Worm (Caenorhabditis elegans) whole organism, mixed stage, embryonic: Measurements from ENCODE around the gene gst-4.

ENCODE experiments used
- M03D4.4 ChIP-seq: sonication (generic microtip); optimal IDR thresholded peaks from 2 replicates; lab custom pipeline; 2017; ENCODE audit warnings: mild to moderate bottlenecking, missing genetic modification characterization, missing compliant biosample characterization
- bed-3 ChIP-seq: fragments of 200-800 bp; sonication (Bioruptor generic); optimal IDR thresholded peaks from 3 replicates; lab custom pipeline; 2018; ENCODE audit warnings: mild to moderate bottlenecking, missing genetic modification characterization, moderate library complexity, missing compliant biosample characterization
- ceh-39 ChIP-seq: fragments of 150-350 bp; optimal IDR thresholded peaks from 2 replicates; lab custom pipeline; 2014; ENCODE audit warnings: missing biosample characterization, missing genetic modification characterization
- ceh-43 ChIP-seq: fragments of 200-800 bp; sonication (Bioruptor generic); optimal IDR thresholded peaks from 2 replicates; lab custom pipeline; 2018; ENCODE audit warnings: mild to moderate bottlenecking, missing genetic modification characterization, moderate library complexity, missing compliant biosample characterization
- ceh-83 ChIP-seq: fragments of 200-800 bp; sonication (Bioruptor generic); optimal IDR thresholded peaks from 2 replicates; lab custom pipeline; 2018; ENCODE audit warnings: mild to moderate bottlenecking, missing genetic modification characterization, missing compliant biosample characterization
- cnd-1 ChIP-seq: fragments of 200-800 bp; sonication (Bioruptor generic); optimal IDR thresholded peaks from 2 replicates; lab custom pipeline; 2018; ENCODE audit warnings: mild to moderate bottlenecking, missing genetic modification characterization, missing compliant biosample characterization
- elt-1 ChIP-seq: sonication (generic microtip); optimal IDR thresholded peaks from 2 replicates; lab custom pipeline; 2017; ENCODE audit warnings: missing genetic modification characterization, mild to moderate bottlenecking, missing compliant biosample characterization, antibody characterized with exemption, moderate library complexity, borderline replicate concordance; ENCODE audit not compliant: insufficient read depth
- elt-3 ChIP-seq: fragments of 150-350 bp; optimal IDR thresholded peaks from 2 replicates; lab custom pipeline; 2014; ENCODE audit warnings: missing biosample characterization, missing genetic modification characterization
- flh-1 ChIP-seq: fragments of 200-800 bp; sonication (Bioruptor generic); optimal IDR thresholded peaks from 2 replicates; lab custom pipeline; 2018; ENCODE audit warnings: mild to moderate bottlenecking, missing genetic modification characterization, moderate library complexity, missing compliant biosample characterization
- ham-2 ChIP-seq: fragments of 200-800 bp; sonication (Bioruptor generic); optimal IDR thresholded peaks from 2 replicates; lab custom pipeline; 2018; ENCODE audit warnings: mild to moderate bottlenecking, missing genetic modification characterization, missing compliant biosample characterization
- hlh-1 ChIP-seq: fragments of 150-350 bp; optimal IDR thresholded peaks from 2 replicates; lab custom pipeline; 2014; ENCODE audit warnings: missing biosample characterization, missing genetic modification reagents, missing genetic modification characterization
- lin-13 ChIP-seq: fragments of 150-350 bp; optimal IDR thresholded peaks from 2 replicates; lab custom pipeline; 2014; ENCODE audit warnings: missing biosample characterization, missing genetic modification characterization
- lsy-2 ChIP-seq: fragments of 150-350 bp; optimal IDR thresholded peaks from 2 replicates; lab custom pipeline; 2014; ENCODE audit warnings: missing biosample characterization, missing genetic modification characterization
- mab-5 ChIP-seq: fragments of 150-350 bp; optimal IDR thresholded peaks from 2 replicates; lab custom pipeline; 2014; ENCODE audit warnings: missing biosample characterization, missing genetic modification characterization
- mep-1 ChIP-seq: fragments of 150-350 bp; optimal IDR thresholded peaks from 2 replicates; lab custom pipeline; 2017; ENCODE audit warnings: missing biosample characterization, missing genetic modification reagents, missing genetic modification characterization, inconsistent platforms
- mls-2 ChIP-seq: sonication (generic microtip); optimal IDR thresholded peaks from 2 replicates; lab custom pipeline; 2016; ENCODE audit warnings: mild to moderate bottlenecking, missing genetic modification characterization, moderate library complexity, missing compliant biosample characterization
- nhr-2 ChIP-seq: fragments of 150-350 bp; optimal IDR thresholded peaks from 2 replicates; lab custom pipeline; 2014; ENCODE audit warnings: missing biosample characterization, missing genetic modification characterization
- nhr-237 ChIP-seq: fragments of 150-350 bp; optimal IDR thresholded peaks from 2 replicates; lab custom pipeline; 2014; ENCODE audit warnings: missing biosample characterization, missing genetic modification characterization
- nhr-76 ChIP-seq: sonication (generic microtip); optimal IDR thresholded peaks from 2 replicates; lab custom pipeline; 2017; ENCODE audit warnings: missing biosample characterization, missing genetic modification characterization
- pha-4 ChIP-seq: fragments of 150-350 bp; optimal IDR thresholded peaks from 2 replicates; lab custom pipeline; 2018; ENCODE audit warnings: missing biosample characterization, missing genetic modification reagents, missing genetic modification characterization
- sem-2 ChIP-seq: fragments of 200-800 bp; sonication (Bioruptor generic); optimal IDR thresholded peaks from 2 replicates; lab custom pipeline; 2018; ENCODE audit warnings: mild to moderate bottlenecking, missing genetic modification characterization, missing compliant biosample characterization
- sptf-1 ChIP-seq: sonication (generic microtip); optimal IDR thresholded peaks from 2 replicates; lab custom pipeline; 2017; ENCODE audit warnings: mild to moderate bottlenecking, missing genetic modification characterization, moderate library complexity, missing compliant biosample characterization
- tbx-8 ChIP-seq: fragments of 200-800 bp; sonication (Bioruptor generic); optimal IDR thresholded peaks from 2 replicates; lab custom pipeline; 2018; ENCODE audit warnings: mild to moderate bottlenecking, missing genetic modification characterization, moderate library complexity, missing compliant biosample characterization
- unc-39 ChIP-seq: fragments of 150-350 bp; optimal IDR thresholded peaks from 2 replicates; lab custom pipeline; 2014; ENCODE audit warnings: missing biosample characterization, missing genetic modification characterization
- zip-8 ChIP-seq: fragments of 150-350 bp; optimal IDR thresholded peaks from 2 replicates; lab custom pipeline; 2014; ENCODE audit warnings: missing biosample characterization, missing genetic modification characterization
- ztf-11 ChIP-seq: fragments of 150-350 bp; optimal IDR thresholded peaks from 2 replicates; lab custom pipeline; 2014; ENCODE audit warnings: missing biosample characterization, missing genetic modification characterization

The gst-4 gene

DNA sequence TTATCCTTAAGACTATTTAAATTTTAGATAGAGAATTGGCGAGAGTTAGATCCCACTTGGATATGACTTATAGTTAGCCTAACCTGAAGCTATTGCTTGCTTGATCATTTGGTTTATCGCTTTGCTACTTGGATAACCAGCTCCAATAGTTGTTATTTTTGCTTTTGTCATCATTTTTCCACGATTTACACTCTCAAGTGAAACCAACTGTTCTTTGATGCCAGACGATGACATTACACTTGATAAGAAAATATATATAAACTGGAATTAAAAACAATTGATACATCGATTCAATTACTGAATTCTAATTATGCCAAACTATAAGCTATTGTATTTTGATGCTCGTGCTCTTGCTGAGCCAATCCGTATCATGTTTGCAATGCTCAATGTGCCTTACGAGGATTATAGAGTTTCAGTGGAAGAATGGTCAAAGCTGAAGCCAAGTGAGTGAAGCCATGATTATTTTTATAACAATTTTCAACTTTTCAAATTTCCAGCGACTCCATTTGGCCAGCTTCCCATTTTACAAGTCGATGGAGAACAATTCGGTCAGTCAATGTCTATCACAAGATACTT lies at the start of gene gst-4, which contains the start of the genes gst-2 and dhs-12:
TSS of gene gst-4 (plus strand) at position 296 of the 576 bp plus-strand sequence.
TSS of gene gst-2 (minus strand) at position 132 of the 576 bp plus-strand sequence.
TSS of gene dhs-12 (plus strand) at position 526 of the 576 bp plus-strand sequence.
- TF ChIP-seq elt-1 (tag; lab: Kevin White, UChicago) (no peak), ham-2 (GFP tag; lab: Kevin White, UChicago) (no peak), ceh-39 (tag; lab: Kevin White, UChicago) (no peak), flh-1 (no peak), cnd-1 (no peak), hlh-1 (no peak), sem-2 (no peak), mab-5 (tag; lab: Kevin White, UChicago) (no peak), lin-13 (tag; lab: Kevin White, UChicago) (no peak), bed-3 (GFP tag; lab: Kevin White, UChicago) (no peak)

DNA sequence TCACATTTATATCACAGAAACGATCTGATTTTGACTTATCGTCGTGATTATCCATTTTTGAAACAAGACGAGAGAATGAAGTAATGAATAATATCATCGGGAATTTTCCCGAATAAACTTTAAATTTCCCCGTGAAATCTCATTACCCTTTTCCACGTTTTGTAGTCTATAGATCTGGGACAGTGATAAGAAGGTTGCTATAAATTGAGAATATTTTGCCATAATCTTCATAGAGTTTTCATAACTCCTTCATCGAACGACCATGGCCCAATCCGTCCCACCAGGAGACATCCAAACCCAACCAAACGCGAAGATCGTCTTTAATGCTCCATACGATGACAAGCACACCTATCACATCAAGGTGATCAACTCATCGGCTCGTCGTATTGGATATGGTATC lies 46.9 kb upstream of the gst-4 start, which contains the start of the genes C04G2.5 and msp-36:
TSS of gene C04G2.5 (minus strand) at position 101 of the 400 bp plus-strand sequence.
TSS of gene msp-36 (plus strand) at position 263 of the 400 bp plus-strand sequence.
- TF ChIP-seq ham-2 (GFP tag; lab: Kevin White, UChicago): no peak
- no peak for TF ChIP-seq elt-1 (tag; lab: Kevin White, UChicago)

- TF ChIP-seq nhr-76 (tag; lab: Kevin White, UChicago) (no peak), pha-4 (peak; percentile 1)
Measured at ce11 chrIV:10096881-10097280, 45.1 kb upstream of the gst-4 start, which contains the start of gene dis-3. TSS of gene dis-3 (plus strand) at chrIV:10097202.

- TF ChIP-seq ceh-83 (GFP tag; lab: Kevin White, UChicago) (no peak), unc-39 (tag; lab: Kevin White, UChicago) (no peak), M03D4.4 (tag; lab: Kevin White, UChicago) (no peak), cnd-1 (no peak), nhr-2 (tag; lab: Kevin White, UChicago) (no peak), hlh-1 (no peak), flh-1 (no peak), ceh-39 (tag; lab: Kevin White, UChicago) (no peak), elt-3 (tag; lab: Kevin White, UChicago) (no peak), sptf-1 (tag; lab: Kevin White, UChicago) (no peak), ceh-43 (GFP tag; lab: Kevin White, UChicago) (no peak), mep-1 (no peak), zip-8 (tag; lab: Kevin White, UChicago) (no peak), elt-1 (tag; lab: Kevin White, UChicago) (no peak), lsy-2 (tag; lab: Kevin White, UChicago) (no peak), sem-2 (no peak)
Measured at ce11 chrIV:10110417-10110816, 31.6 kb upstream of the gst-4 start, which contains the start of gene egl-38. TSS of gene egl-38 (minus strand) at chrIV:10110517.

DNA sequence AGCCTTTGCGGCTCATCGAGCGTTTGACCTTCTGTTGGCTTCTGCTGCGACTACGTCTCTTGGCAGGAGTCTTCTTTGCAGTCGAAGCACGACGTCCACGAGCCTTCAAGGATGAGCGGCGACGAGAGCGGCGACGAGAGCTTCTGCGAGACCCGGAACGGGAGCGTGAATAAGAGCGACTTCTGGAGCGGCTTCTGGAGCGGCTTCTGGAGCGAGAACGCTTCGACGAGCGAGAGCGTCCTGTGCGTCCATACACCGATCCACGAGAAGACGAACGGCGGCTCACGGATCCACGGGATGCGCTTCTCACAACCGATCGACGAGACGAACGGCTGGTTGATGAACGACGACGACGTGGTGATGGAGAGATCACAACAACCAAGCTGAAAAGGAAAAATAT lies 31.2 kb upstream of the gst-4 start:
- no peak for TF ChIP-seq sptf-1 (tag; lab: Kevin White, UChicago)
- TF ChIP-seq mls-2 (tag; lab: Kevin White, UChicago): no peak
- TF ChIP-seq nhr-76 (tag; lab: Kevin White, UChicago): no peak
- TF ChIP-seq tbx-8 (GFP tag; lab: Kevin White, UChicago): no peak
- TF ChIP-seq zip-8 (tag; lab: Kevin White, UChicago): no peak
- TF ChIP-seq flh-1: no peak
- TF ChIP-seq cnd-1: no peak
- TF ChIP-seq ceh-39 (tag; lab: Kevin White, UChicago): no peak
- no peak for TF ChIP-seq ceh-83 (GFP tag; lab: Kevin White, UChicago)
- no peak for TF ChIP-seq ztf-11 (tag; lab: Kevin White, UChicago)
- no peak for TF ChIP-seq nhr-237 (tag; lab: Kevin White, UChicago)
- no peak for TF ChIP-seq ceh-43 (GFP tag; lab: Kevin White, UChicago)
- TF ChIP-seq ham-2 (GFP tag; lab: Kevin White, UChicago): no peak
- no peak for TF ChIP-seq M03D4.4 (tag; lab: Kevin White, UChicago)
- no peak for TF ChIP-seq lin-13 (tag; lab: Kevin White, UChicago)
- TF ChIP-seq sem-2: no peak
- no peak for TF ChIP-seq unc-39 (tag; lab: Kevin White, UChicago)
- TF ChIP-seq, all 35 proteins: peak for 0

ce11 chrIV:10111441-10111840 lies 30.6 kb upstream of the gst-4 start, which contains the start of gene spch-1:
TSS of gene spch-1 (minus strand) at chrIV:10111541.
- TF ChIP-seq ceh-83 (GFP tag; lab: Kevin White, UChicago) (no peak), nhr-2 (tag; lab: Kevin White, UChicago) (no peak)
